Fruit fly (Drosophila melanogaster) whole organism, wandering third instar larva: ENCODE data around the gene CG10064.

Source experiments
- Abd-B ChIP-seq: fragments of >200 bp; optimal IDR thresholded peaks from 2 replicates; lab custom pipeline; 2017; ENCODE audit warnings: missing biosample characterization, missing genetic modification characterization
- CG32264 ChIP-seq: fragments of 200-800 bp; sonication (Bioruptor generic); optimal IDR thresholded peaks from 2 replicates; lab custom pipeline; 2016; ENCODE audit warnings: missing biosample characterization, missing genetic modification characterization
- CG9705 ChIP-seq: fragments of 200-800 bp; sonication (Bioruptor generic); optimal IDR thresholded peaks from 2 replicates; lab custom pipeline; 2018; ENCODE audit warnings: missing biosample characterization, mild to moderate bottlenecking, missing genetic modification characterization
- CrebA ChIP-seq: fragments of 200-800 bp; sonication (Bioruptor generic); optimal IDR thresholded peaks from 2 replicates; lab custom pipeline; 2016; ENCODE audit warnings: missing biosample characterization, mild to moderate bottlenecking, missing genetic modification characterization, borderline replicate concordance
- Dfd ChIP-seq: fragments of >200 bp; optimal IDR thresholded peaks from 2 replicates; lab custom pipeline; 2017; ENCODE audit warnings: missing biosample characterization, missing genetic modification characterization
- Dif ChIP-seq: fragments of 200-275, 200-300 bp; sonication (Bioruptor generic); optimal IDR thresholded peaks from 2 replicates; lab custom pipeline; 2018; ENCODE audit warnings: missing biosample characterization, missing genetic modification characterization; ENCODE audit not compliant: partially characterized antibody
- GATAd ChIP-seq: sonication (Bioruptor generic); optimal IDR thresholded peaks from 2 replicates; lab custom pipeline; 2016; ENCODE audit warnings: missing biosample characterization, missing genetic modification characterization
- HLH106 ChIP-seq: fragments of 200-800 bp; optimal IDR thresholded peaks from 3 replicates; lab custom pipeline; 2019; ENCODE audit warnings: missing biosample characterization, mild to moderate bottlenecking, missing genetic modification characterization, moderate library complexity
- Hnf4 ChIP-seq: fragments of 200-800 bp; sonication (Bioruptor generic); optimal IDR thresholded peaks from 2 replicates; lab custom pipeline; 2016; ENCODE audit warnings: missing biosample characterization, mild to moderate bottlenecking, missing genetic modification characterization
- Hr78 ChIP-seq: fragments of >200 bp; optimal IDR thresholded peaks from 2 replicates; lab custom pipeline; 2017; ENCODE audit warnings: missing biosample characterization, missing genetic modification characterization
- Hr83 ChIP-seq: fragments of 200-300 bp; sonication (Bioruptor generic); optimal IDR thresholded peaks from 2 replicates; lab custom pipeline; 2016; ENCODE audit warnings: missing biosample characterization, mild to moderate bottlenecking, missing genetic modification characterization, moderate library complexity; ENCODE audit not compliant: poor library complexity, severe bottlenecking
- Jra ChIP-seq: sonication (Bioruptor generic); optimal IDR thresholded peaks from 2 replicates; lab custom pipeline; 2016; ENCODE audit warnings: missing biosample characterization, missing genetic modification characterization
- Mio ChIP-seq: sonication (Bioruptor generic); optimal IDR thresholded peaks from 2 replicates; lab custom pipeline; 2016; ENCODE audit warnings: missing biosample characterization, missing genetic modification characterization
- Myc ChIP-seq: fragments of >200 bp; optimal IDR thresholded peaks from 2 replicates; lab custom pipeline; 2017
- OdsH ChIP-seq: fragments of 200-800 bp; sonication (Bioruptor generic); optimal IDR thresholded peaks from 2 replicates; lab custom pipeline; 2016; ENCODE audit warnings: missing biosample characterization, mild to moderate bottlenecking, missing genetic modification characterization
- Rel ChIP-seq, 2 experiments: fragments of 200-800 bp; sonication (Bioruptor generic) in 1 of 2; optimal IDR thresholded peaks; 2 replicates in 1 of 2; 3 replicates in 1 of 2; lab custom pipeline; 2016 to 2019; ENCODE audit warnings: mild to moderate bottlenecking in 2 of 2, missing biosample characterization in 2 of 2, missing genetic modification characterization in 2 of 2, moderate library complexity in 1 of 2
- Sp1 ChIP-seq: fragments of 200-800 bp; sonication (Bioruptor generic); optimal IDR thresholded peaks from 3 replicates; lab custom pipeline; 2019; ENCODE audit warnings: missing biosample characterization, mild to moderate bottlenecking, missing genetic modification characterization, moderate library complexity
- br ChIP-seq: fragments of 200-800 bp; sonication (Bioruptor generic); optimal IDR thresholded peaks from 2 replicates; lab custom pipeline; 2016; ENCODE audit warnings: missing biosample characterization, missing genetic modification characterization
- brk ChIP-seq: fragments of 200-800 bp; sonication (Bioruptor generic); optimal IDR thresholded peaks from 2 replicates; lab custom pipeline; 2016; ENCODE audit warnings: missing biosample characterization, mild to moderate bottlenecking, missing genetic modification characterization
- dl ChIP-seq, 2 experiments: fragments of 175-275, 200-275 bp in 1 of 2; fragments of 200-275 bp in 1 of 2; sonication (Bioruptor generic); optimal IDR thresholded peaks; lab custom pipeline; 2018; ENCODE audit warnings: mild to moderate bottlenecking in 2 of 2, missing biosample characterization in 2 of 2, missing genetic modification characterization in 2 of 2, moderate library complexity in 2 of 2; ENCODE audit not compliant: partially characterized antibody in 2 of 2, insufficient read depth in 1 of 2
- dmrt93B ChIP-seq: fragments of 200-800 bp; sonication (Bioruptor generic); optimal IDR thresholded peaks from 2 replicates; lab custom pipeline; 2018; ENCODE audit warnings: missing biosample characterization, mild to moderate bottlenecking, missing genetic modification characterization
- dsf ChIP-seq: sonication (Bioruptor generic); optimal IDR thresholded peaks from 2 replicates; lab custom pipeline; 2016; ENCODE audit warnings: missing biosample characterization, missing genetic modification characterization, borderline replicate concordance
- ey ChIP-seq: fragments of 200-800 bp; sonication (Bioruptor generic); optimal IDR thresholded peaks from 2 replicates; lab custom pipeline; 2016; ENCODE audit warnings: missing biosample characterization, missing genetic modification characterization
- foxo ChIP-seq, 2 experiments: fragments of 200-800 bp; sonication (Bioruptor generic); optimal IDR thresholded peaks; 2 replicates in 1 of 2; 3 replicates in 1 of 2; lab custom pipeline; 2016 to 2017; ENCODE audit warnings: missing biosample characterization in 2 of 2, missing genetic modification characterization in 2 of 2
- fru ChIP-seq: fragments of 200-800 bp; sonication (Bioruptor generic); optimal IDR thresholded peaks from 3 replicates; lab custom pipeline; 2016; ENCODE audit warnings: missing biosample characterization, mild to moderate bottlenecking, missing genetic modification characterization
- h ChIP-seq: fragments of 200-800 bp; sonication (Bioruptor generic); optimal IDR thresholded peaks from 3 replicates; lab custom pipeline; 2016; ENCODE audit warnings: missing biosample characterization, mild to moderate bottlenecking, missing genetic modification characterization
- jim ChIP-seq: fragments of 175-275, 200-325 bp; sonication (Bioruptor generic); optimal IDR thresholded peaks from 2 replicates; lab custom pipeline; 2016; ENCODE audit warnings: missing biosample characterization, mild to moderate bottlenecking, missing genetic modification characterization
- lola ChIP-seq: fragments of >200 bp; optimal IDR thresholded peaks from 2 replicates; lab custom pipeline; 2017; ENCODE audit warnings: missing biosample characterization, missing genetic modification characterization
- pan ChIP-seq: fragments of >200 bp; optimal IDR thresholded peaks from 2 replicates; lab custom pipeline; 2017
- psq ChIP-seq: fragments of 200-800 bp; sonication (Bioruptor generic); optimal IDR thresholded peaks from 3 replicates; lab custom pipeline; 2017; ENCODE audit warnings: missing biosample characterization, mild to moderate bottlenecking, missing genetic modification characterization, moderate library complexity
- rgr ChIP-seq: fragments of 200-800 bp; sonication (Bioruptor generic); optimal IDR thresholded peaks from 3 replicates; lab custom pipeline; 2016; ENCODE audit warnings: missing biosample characterization, mild to moderate bottlenecking, missing genetic modification characterization
- sage ChIP-seq: fragments of 200-800 bp; sonication (Bioruptor generic); optimal IDR thresholded peaks from 2 replicates; lab custom pipeline; 2016; ENCODE audit warnings: missing biosample characterization, mild to moderate bottlenecking, missing genetic modification characterization
- sv ChIP-seq: fragments of 200-800 bp; sonication (Bioruptor generic); optimal IDR thresholded peaks from 3 replicates; lab custom pipeline; 2016; ENCODE audit warnings: missing biosample characterization, missing genetic modification characterization
- tai ChIP-seq: sonication (Bioruptor generic); optimal IDR thresholded peaks from 2 replicates; lab custom pipeline; 2016; ENCODE audit warnings: missing biosample characterization, missing genetic modification characterization
- usp ChIP-seq: fragments of >200 bp; optimal IDR thresholded peaks from 2 replicates; lab custom pipeline; 2017; ENCODE audit warnings: missing biosample characterization, missing genetic modification characterization
- woc ChIP-seq: sonication (Bioruptor generic); optimal IDR thresholded peaks from 2 replicates; lab custom pipeline; 2016; ENCODE audit warnings: missing biosample characterization, mild to moderate bottlenecking, missing genetic modification characterization

CG10064 gene

DNA sequence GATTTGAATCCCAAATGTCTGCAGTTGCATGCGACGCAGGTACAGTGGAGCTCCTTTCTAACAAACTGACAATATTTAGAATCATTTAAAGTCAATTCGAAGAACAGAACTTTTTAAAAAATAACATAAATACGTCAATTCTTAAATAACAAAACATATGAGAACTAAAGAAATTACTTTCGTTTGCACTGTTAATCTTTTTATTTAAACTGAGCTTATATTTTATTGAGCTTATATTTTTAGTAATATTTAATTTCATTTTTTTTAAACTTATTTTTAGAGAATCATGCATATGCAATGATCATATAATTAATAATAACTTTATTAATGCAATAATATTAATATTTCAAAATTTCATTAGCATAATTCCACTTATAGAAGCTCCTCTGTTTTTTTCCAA, 12.9 kb upstream of the CG10064 start:
- TF ChIP-seq dsf (GFP tag; lab: Kevin White, UChicago) (no peak), sv (GFP tag; lab: Kevin White, UChicago) (no peak), Jra (GFP tag; lab: Kevin White, UChicago) (no peak), rgr (no peak), tai (GFP tag; lab: Kevin White, UChicago) (no peak), pan (lab: Kevin White, UChicago) (no peak), Dif (GFP tag; lab: Kevin White, UChicago) (no peak), CG9705 (GFP tag; lab: Kevin White, UChicago) (no peak), brk (no peak), Mio (no peak), lola (GFP tag; lab: Kevin White, UChicago) (no peak), CrebA (no peak), Abd-B (GFP tag; lab: Kevin White, UChicago) (no peak), sage (no peak), br (GFP tag; lab: Kevin White, UChicago) (no peak)

DNA sequence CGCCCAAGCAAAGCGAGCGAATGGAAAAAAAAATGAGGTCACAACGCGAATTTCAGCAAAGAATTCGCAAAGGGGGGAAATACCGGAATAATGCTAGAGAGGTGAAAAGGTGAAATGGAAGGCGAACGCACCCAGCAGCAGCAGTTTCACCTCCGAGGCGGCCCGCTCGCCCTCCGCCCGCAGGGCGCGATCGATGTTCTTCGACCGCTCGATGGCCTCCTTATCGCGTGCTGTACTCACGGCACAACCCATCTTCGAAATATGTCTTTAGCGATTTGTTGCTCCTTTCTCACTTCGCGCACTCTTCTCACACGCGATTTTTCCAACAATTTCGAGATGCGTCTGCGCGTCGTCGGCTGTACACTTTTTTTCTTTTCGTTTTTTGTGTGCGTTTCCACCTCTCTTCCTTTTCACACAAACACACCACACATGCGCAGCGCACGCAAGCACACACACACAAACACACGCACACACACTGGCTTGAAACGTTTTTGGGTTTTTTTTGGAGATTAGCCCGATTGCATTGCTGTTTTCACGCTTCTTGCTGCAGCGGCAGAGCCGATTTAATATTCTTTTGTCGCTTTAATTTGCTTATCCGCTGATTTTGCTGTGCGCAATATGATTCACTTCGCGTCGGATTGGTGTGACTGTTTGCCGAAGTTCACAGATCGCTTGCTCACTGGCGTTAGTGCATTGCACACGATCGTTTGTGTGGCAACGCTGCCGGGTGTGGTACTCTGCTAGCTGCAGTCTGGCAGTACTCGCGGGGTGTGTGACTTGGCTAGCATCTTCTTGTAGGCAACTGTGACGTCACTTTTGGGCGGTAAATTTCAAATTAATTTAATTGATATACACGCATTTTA, 11.9 kb upstream of the CG10064 start, which contains the start of gene Galphai:
Galphai (minus strand) TSS at position 658 of the 863 bp plus-strand sequence.
- TF ChIP-seq jim (GFP tag; lab: Kevin White, UChicago) (peak; percentile 40), woc (no peak), sage (no peak), CG32264 (GFP tag; lab: Kevin White, UChicago) (no peak), Hnf4 (GFP tag; lab: Kevin White, UChicago) (peak; percentile 22), Hr78 (GFP tag; lab: Kevin White, UChicago) (no peak), Dif (GFP tag; lab: Kevin White, UChicago) (no peak), Mio (no peak), Hr83 (GFP tag; lab: Kevin White, UChicago) (no peak), br (GFP tag; lab: Kevin White, UChicago) (no peak), usp (GFP tag; lab: Kevin White, UChicago) (no peak), pan (lab: Kevin White, UChicago) (no peak), foxo (GFP tag; optimal IDR thresholded peaks at IDR 0.05; lab: Kevin White, UChicago) (peak in 1 of 2 experiments; percentile 16), rgr (peak; percentile 19), CrebA (no peak), Rel (GFP tag; optimal IDR thresholded peaks at IDR 0.05; lab: Kevin White, UChicago) (no peak), Rel (tag; optimal IDR thresholded peaks at IDR 0.05; lab: Kevin White, UChicago) (peak; percentile 95), sv (GFP tag; lab: Kevin White, UChicago) (no peak), lola (GFP tag; lab: Kevin White, UChicago) (no peak), CG9705 (GFP tag; lab: Kevin White, UChicago) (no peak), OdsH (GFP tag; lab: Kevin White, UChicago) (no peak), psq (no peak), Sp1 (GFP tag; lab: Kevin White, UChicago) (peak; percentile 44), dl (GFP tag; optimal IDR thresholded peaks at IDR 0.05; lab: Kevin White, UChicago; ENCODE audit: insufficient read depth in 1 of 2, partially characterized antibody in 2 of 2) (peak in 1 of 2 experiments; percentile 17), fru (peak; percentile 18), brk (no peak), Myc (lab: Kevin White, UChicago) (peak; percentile 6), dsf (GFP tag; lab: Kevin White, UChicago) (no peak), GATAd (GFP tag; lab: Kevin White, UChicago) (no peak), dmrt93B (GFP tag; lab: Kevin White, UChicago) (no peak), Jra (GFP tag; lab: Kevin White, UChicago) (peak; percentile 26), ey (GFP tag; lab: Kevin White, UChicago) (no peak), h (peak; percentile 11), HLH106 (tag; lab: Kevin White, UChicago) (peak; percentile 21), Abd-B (GFP tag; lab: Kevin White, UChicago) (no peak), Dfd (no peak)
